Worm (Caenorhabditis elegans) whole organism, late embryonic: Measurements from ENCODE around the gene lron-7.

Source experiments
- ceh-2 ChIP-seq: sonication (generic microtip); optimal IDR thresholded peaks from 2 replicates; lab custom pipeline; 2016; ENCODE audit warnings: missing genotype, missing genetic modification characterization, missing compliant biosample characterization
- ceh-6 ChIP-seq: fragments of 200-800 bp; sonication (Bioruptor generic); optimal IDR thresholded peaks from 2 replicates; lab custom pipeline; 2018; ENCODE audit warnings: mild to moderate bottlenecking, missing genetic modification characterization, missing compliant biosample characterization
- fax-1 ChIP-seq: sonication (generic microtip); optimal IDR thresholded peaks from 2 replicates; lab custom pipeline; 2016; ENCODE audit warnings: missing genotype, missing genetic modification characterization, missing compliant biosample characterization
- hlh-13 ChIP-seq: fragments of 200-800 bp; sonication (Bioruptor generic); optimal IDR thresholded peaks from 2 replicates; lab custom pipeline; 2018; ENCODE audit warnings: mild to moderate bottlenecking, missing genetic modification characterization, missing compliant biosample characterization
- nfya-1 ChIP-seq: sonication (generic microtip); optimal IDR thresholded peaks from 2 replicates; lab custom pipeline; 2017; ENCODE audit warnings: missing genetic modification characterization, mild to moderate bottlenecking, missing compliant biosample characterization, antibody characterized with exemption, moderate library complexity
- tbx-2 ChIP-seq: sonication (generic microtip); optimal IDR thresholded peaks from 2 replicates; lab custom pipeline; 2016; ENCODE audit warnings: missing genetic modification characterization, missing compliant biosample characterization

ce11 chrX:7283136-7283535 lies 8.8 kb upstream of the lron-7 start:
- TF ChIP-seq tbx-2 (tag; lab: Kevin White, UChicago) (no peak), fax-1 (no peak), ceh-2 (tag; lab: Kevin White, UChicago) (no peak), nfya-1 (tag; lab: Kevin White, UChicago) (no peak), ceh-6 (GFP tag; lab: Kevin White, UChicago) (no peak), hlh-13 (GFP tag; lab: Kevin White, UChicago) (no peak)
